Fruit fly (Drosophila melanogaster): Measurements from ENCODE around the gene sfl.

DNA sequence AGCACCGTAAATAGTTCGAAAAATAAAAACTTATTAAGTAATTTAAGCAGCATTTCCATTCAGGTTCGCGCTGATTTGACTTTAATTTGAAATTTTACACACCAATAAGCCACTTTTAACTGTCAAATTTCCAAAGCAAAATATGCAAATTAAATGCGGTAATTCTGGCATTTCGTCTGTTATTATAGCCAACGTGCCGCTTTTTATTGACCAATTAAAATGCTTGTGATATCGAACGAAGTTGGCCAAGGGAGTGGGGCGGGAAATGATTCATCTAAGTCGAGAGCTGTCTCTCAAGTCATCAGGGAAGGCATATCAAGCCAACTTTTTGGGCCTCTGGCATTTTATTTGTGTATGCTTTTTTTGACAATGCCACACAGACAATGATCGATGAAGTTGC is 43.1 kb upstream of the sfl start:
- no peak for TF ChIP-seq ash1 (GFP tag; optimal IDR thresholded peaks at IDR 0.05)
- TF ChIP-seq sisA (GFP tag; IDR thresholded peaks at IDR 0.05): no peak
- TF ChIP-seq Dad (GFP tag; optimal IDR thresholded peaks at IDR 0.05): no peak
- TF ChIP-seq CG14050 (GFP tag; IDR thresholded peaks at IDR 0.05): no peak
- TF ChIP-seq CG6813 (GFP tag; optimal IDR thresholded peaks at IDR 0.05): no peak
- no peak for TF ChIP-seq CG8388 (GFP tag; optimal IDR thresholded peaks at IDR 0.05)
- no peak for TF ChIP-seq CG3163 (GFP tag; optimal IDR thresholded peaks at IDR 0.05)
- TF ChIP-seq pzg (GFP tag; optimal IDR thresholded peaks at IDR 0.05): no peak
